Worm (Caenorhabditis elegans): Measurements from ENCODE around the gene C44H9.6.

Gene C44H9.6

ce11 chrV:12869948-12870347, 24.8 kb upstream of the C44H9.6 start, which contains the start of gene T07F10.3 (continued):
- peak; percentile 95 for TF ChIP-seq unc-130 (GFP tag; optimal IDR thresholded peaks at IDR 0.05)
- peak; percentile 55 for TF ChIP-seq akir-1 (GFP tag; optimal IDR thresholded peaks at IDR 0.05)
- TF ChIP-seq aptf-2 (GFP tag; conservative IDR thresholded peaks at IDR 0.05), result 0 out of 2 replicates have a peak, but pooled peaks have one; percentile 69
- peak; percentile 23 for TF ChIP-seq attf-5 (GFP tag; optimal IDR thresholded peaks at IDR 0.05)
- no peak for TF ChIP-seq B0019.2 (GFP tag; conservative IDR thresholded peaks at IDR 0.05)
- peak; percentile 80 for TF ChIP-seq athp-1 (tag; optimal IDR thresholded peaks at IDR 0.05)
- peak; percentile 56 for TF ChIP-seq snpc-3.4 (tag; optimal IDR thresholded peaks at IDR 0.05)
- TF ChIP-seq rec-8 (tag; optimal IDR thresholded peaks at IDR 0.05), result peak; percentile 76 to 85
- no peak for TF ChIP-seq nhr-27 (tag; optimal IDR thresholded peaks at IDR 0.05)
- TF ChIP-seq dpff-1 (tag; optimal IDR thresholded peaks at IDR 0.05), result no peak
- no peak for TF ChIP-seq unc-62 (GFP tag; optimal IDR thresholded peaks at IDR 0.05)
- no peak for TF ChIP-seq Y67H2A.10 (GFP tag; conservative IDR thresholded peaks at IDR 0.05)
- peak; percentile 23 for TF ChIP-seq B0261.1 (tag; optimal IDR thresholded peaks at IDR 0.05)
- TF ChIP-seq him-1 (tag; optimal IDR thresholded peaks at IDR 0.05), result peak; percentile 67
- TF ChIP-seq aptf-3 (GFP tag; IDR thresholded peaks at IDR 0.05), result no peak
- 0 out of 2 replicates have a peak, but pooled peaks have one; percentile 51 for TF ChIP-seq nfya-2 (GFP tag; IDR thresholded peaks at IDR 0.05)
- no peak for TF ChIP-seq bed-1 (GFP tag; IDR thresholded peaks at IDR 0.05)
- TF ChIP-seq atf-7 (tag; optimal IDR thresholded peaks at IDR 0.05), result peak; percentile 57
- TF ChIP-seq lin-54 (GFP tag; optimal IDR thresholded peaks at IDR 0.05), result peak; percentile 95
- TF ChIP-seq ccch-3 (GFP tag; optimal IDR thresholded peaks at IDR 0.05), result peak; percentile 94
- peak; percentile 58; the same call in 1 of the 2 replicates for TF ChIP-seq ceh-40 (GFP tag; IDR thresholded peaks at IDR 0.05)
- no peak for TF ChIP-seq nhr-90 (tag; optimal IDR thresholded peaks at IDR 0.05)
- no peak for TF ChIP-seq repo-1 (tag; optimal IDR thresholded peaks at IDR 0.05)
- TF ChIP-seq Y53G8AR.9 (GFP tag; conservative IDR thresholded peaks at IDR 0.05), result peak; percentile 49; the same call in 1 of the 2 replicates
- peak; percentile 76; the same call in 1 of the 2 replicates for TF ChIP-seq sea-2 (GFP tag; IDR thresholded peaks at IDR 0.05)
- TF ChIP-seq mxl-1 (tag; optimal IDR thresholded peaks at IDR 0.05), result no peak
- TF ChIP-seq egrh-3 (GFP tag; IDR thresholded peaks at IDR 0.05), result peak; percentile 25; the same call in 1 of the 2 replicates
- TF ChIP-seq snpc-4 (GFP tag; optimal IDR thresholded peaks at IDR 0.05), result no peak
- peak; percentile 3 to 62 (median 58) for TF ChIP-seq snpc-4 (tag; optimal IDR thresholded peaks at IDR 0.05)
- TF ChIP-seq sdz-38 (tag; optimal IDR thresholded peaks at IDR 0.05), result no peak
- TF ChIP-seq B0035.1 (tag; optimal IDR thresholded peaks at IDR 0.05), result peak; percentile 50
- TF ChIP-seq madf-6 (GFP tag; IDR thresholded peaks at IDR 0.05), result peak; percentile 83
- no peak for TF ChIP-seq tbx-9 (tag; optimal IDR thresholded peaks at IDR 0.05; ENCODE audit: borderline replicate concordance)

- TF ChIP-seq fkh-3 (tag; optimal IDR thresholded peaks at IDR 0.05) (no peak), ztf-26 (tag; optimal IDR thresholded peaks at IDR 0.05) (no peak), F55B11.4 (tag; optimal IDR thresholded peaks at IDR 0.05; ENCODE audit: borderline replicate concordance, insufficient read depth) (no peak)
These were observed 22.9 kb upstream of the C44H9.6 start, which contains the start of gene nspg-1 for ce11 chrV:12867997-12868396. TSS of gene nspg-1 (minus strand) at chrV:12868097.

- 0 out of 2 replicates have a peak, but pooled peaks have one; percentile 13 for TF ChIP-seq attf-3 (GFP tag; conservative IDR thresholded peaks at IDR 0.05)
These were observed 20.5 kb upstream of the C44H9.6 start, which contains the start of gene T07F10.5 for ce11 chrV:12865615-12866014. TSS of gene T07F10.5 (plus strand) at chrV:12865915.

Data from whole organism, young adult.